Fruit fly (Drosophila melanogaster) whole organism, embryonic: ENCODE measurements around the gene clumsy.

Experiments
- Ada2b ChIP-seq: fragments of 200-800 bp; sonication (Bioruptor generic); IDR thresholded peaks from 2 replicates; pipeline ENCODE4 v1.3.6; 2022; ENCODE audit warnings: missing biosample characterization, missing genetic modification characterization
- Atf6 ChIP-seq: fragments of 200-800 bp; sonication (Bioruptor generic); IDR thresholded peaks from 2 replicates; pipeline ENCODE4 v1.3.6; 2022; ENCODE audit warnings: missing biosample characterization, missing genetic modification characterization
- Awh ChIP-seq: fragments of 200-800 bp; sonication (Bioruptor generic); IDR thresholded peaks from 2 replicates; pipeline ENCODE4, ENCODE4 v1.3.6; 2022; ENCODE audit warnings: missing biosample characterization, missing genetic modification characterization
- BEAF-32 ChIP-seq: fragments of 200-800 bp; sonication (Bioruptor generic); optimal IDR thresholded peaks from 3 replicates; lab custom pipeline; 2017; ENCODE audit warnings: missing biosample characterization, missing genetic modification characterization, mild to moderate bottlenecking, moderate library complexity, missing genetic modification reagents
- CG1024 ChIP-seq: fragments of 200-800 bp; sonication (Bioruptor generic); IDR thresholded peaks from 2 replicates; pipeline ENCODE4 v1.3.6; 2022; ENCODE audit warnings: missing biosample characterization, missing genetic modification characterization
- CG10267 ChIP-seq: fragments of 200-800 bp; sonication (Bioruptor generic); optimal IDR thresholded peaks from 2 replicates; lab custom pipeline; 2018; ENCODE audit warnings: missing biosample characterization, mild to moderate bottlenecking, missing genetic modification characterization, moderate library complexity
- CG11085 ChIP-seq: fragments of 200-800 bp; sonication (Bioruptor generic); IDR thresholded peaks from 2 replicates; pipeline ENCODE4 v1.3.6; 2022; ENCODE audit warnings: missing biosample characterization, missing genetic modification characterization
- CG11398 ChIP-seq: fragments of 200-800 bp; sonication (Bioruptor generic); optimal IDR thresholded peaks from 2 replicates; lab custom pipeline; 2016; ENCODE audit warnings: missing biosample characterization, missing genetic modification characterization
- CG12391 ChIP-seq: fragments of 200-800 bp; sonication (Bioruptor generic); optimal IDR thresholded peaks from 3 replicates; lab custom pipeline; 2018; ENCODE audit warnings: missing biosample characterization, mild to moderate bottlenecking, missing genetic modification characterization, moderate library complexity
- CG14050 ChIP-seq: fragments of 200-800 bp; sonication (Bioruptor generic); IDR thresholded peaks from 3 replicates; pipeline ENCODE4 v1.3.6; 2022; ENCODE audit warnings: missing biosample characterization, missing genetic modification characterization
- CG16779 ChIP-seq: fragments of 200-800 bp; sonication (Bioruptor generic); IDR thresholded peaks from 2 replicates; pipeline ENCODE4 v1.3.6; 2022; ENCODE audit warnings: missing biosample characterization, missing genetic modification characterization
- CG30431 ChIP-seq: fragments of 200-800 bp; sonication (Bioruptor generic); optimal IDR thresholded peaks from 2 replicates; lab custom pipeline; 2017; ENCODE audit warnings: missing biosample characterization, missing genetic modification characterization
- CG6683 ChIP-seq: fragments of 200-800 bp; sonication (Bioruptor generic); optimal IDR thresholded peaks from 2 replicates; lab custom pipeline; 2017; ENCODE audit warnings: missing biosample characterization, mild to moderate bottlenecking, missing genetic modification characterization, missing genetic modification reagents
- CG7271 ChIP-seq: fragments of 200-800 bp; sonication (Bioruptor generic); optimal IDR thresholded peaks from 2 replicates; lab custom pipeline; 2018; ENCODE audit warnings: missing biosample characterization, mild to moderate bottlenecking, missing genetic modification characterization, moderate library complexity
- CG7963 ChIP-seq: fragments of 200-800 bp; sonication (Bioruptor generic); IDR thresholded peaks from 3 replicates; pipeline ENCODE4 v1.3.6; 2022; ENCODE audit warnings: missing biosample characterization, missing genetic modification characterization; ENCODE audit not compliant: partially characterized antibody
- ERR ChIP-seq: fragments of 200-800 bp; sonication (Bioruptor generic); optimal IDR thresholded peaks from 2 replicates; lab custom pipeline; 2016; ENCODE audit warnings: missing biosample characterization, missing genetic modification characterization
- H15 ChIP-seq: fragments of 200-800 bp; sonication (Bioruptor generic); IDR thresholded peaks from 3 replicates; pipeline ENCODE4 v1.3.6; 2022; ENCODE audit warnings: missing biosample characterization, missing genetic modification characterization
- MESR4 ChIP-seq: fragments of 200-800 bp; sonication (Bioruptor generic); optimal IDR thresholded peaks from 2 replicates; lab custom pipeline; 2018; ENCODE audit warnings: missing biosample characterization, mild to moderate bottlenecking, missing genetic modification characterization, moderate library complexity
- MTF-1 ChIP-seq: fragments of 200-800 bp; sonication (Bioruptor generic); optimal IDR thresholded peaks from 2 replicates; lab custom pipeline; 2018; ENCODE audit warnings: missing biosample characterization, mild to moderate bottlenecking, missing genetic modification characterization, borderline replicate concordance
- Meics ChIP-seq: fragments of 200-800 bp; sonication (Bioruptor generic); optimal IDR thresholded peaks from 2 replicates; lab custom pipeline; 2017; ENCODE audit warnings: missing biosample characterization, mild to moderate bottlenecking, missing genetic modification characterization
- Pdp1 ChIP-seq, 2 experiments: fragments of 200-800 bp; sonication (Bioruptor generic); optimal IDR thresholded peaks; 3 replicates each; lab custom pipeline; 2016; ENCODE audit warnings: missing biosample characterization in 2 of 2, missing genetic modification characterization in 2 of 2, mild to moderate bottlenecking in 1 of 2, moderate library complexity in 1 of 2
- Poxn ChIP-seq: fragments of 200-800 bp; sonication (Bioruptor generic); IDR thresholded peaks from 2 replicates; pipeline ENCODE4 v1.3.6; 2022; ENCODE audit warnings: missing biosample characterization, missing genetic modification characterization
- Sin3A ChIP-seq: fragments of >200 bp; optimal IDR thresholded peaks from 2 replicates; lab custom pipeline; 2018
- Stat92E ChIP-seq, 3 experiments: fragments of >200 bp in 2 of 3; fragments of 200-800 bp in 1 of 3; sonication (Bioruptor generic) in 1 of 3; optimal IDR thresholded peaks; 2 replicates each; lab custom pipeline; 2017 to 2019; ENCODE audit warnings: missing biosample characterization in 3 of 3, missing genetic modification characterization in 3 of 3, mild to moderate bottlenecking in 1 of 3, moderate library complexity in 1 of 3
- Tbp ChIP-seq: fragments of >200 bp; optimal IDR thresholded peaks from 2 replicates; lab custom pipeline; 2018; ENCODE audit warnings: missing biosample characterization, missing genetic modification characterization
- Xbp1 ChIP-seq: fragments of 200-800 bp; sonication (Bioruptor generic); optimal IDR thresholded peaks from 3 replicates; lab custom pipeline; 2016; ENCODE audit warnings: missing biosample characterization, mild to moderate bottlenecking, missing genetic modification characterization
- YL-1 ChIP-seq: fragments of 200-800 bp; sonication (Bioruptor generic); optimal IDR thresholded peaks from 3 replicates; lab custom pipeline; 2017; ENCODE audit warnings: missing biosample characterization, mild to moderate bottlenecking, missing genetic modification characterization
- ase ChIP-seq: fragments of 200-800 bp; sonication (Bioruptor generic); IDR thresholded peaks from 3 replicates; pipeline ENCODE4 v1.3.6; 2022; ENCODE audit warnings: missing biosample characterization, missing genetic modification characterization
- ash1 ChIP-seq: fragments of 200-800 bp; sonication (Bioruptor generic); optimal IDR thresholded peaks from 2 replicates; lab custom pipeline; 2018; ENCODE audit warnings: missing biosample characterization, mild to moderate bottlenecking, missing genetic modification characterization
- bab2 ChIP-seq: fragments of 200-800 bp; sonication (Bioruptor generic); optimal IDR thresholded peaks from 2 replicates; lab custom pipeline; 2016; ENCODE audit warnings: missing biosample characterization, missing genetic modification characterization
- br ChIP-seq: fragments of >200 bp; optimal IDR thresholded peaks from 2 replicates; lab custom pipeline; 2017
- chm ChIP-seq: fragments of 200-800 bp; sonication (Bioruptor generic); IDR thresholded peaks from 2 replicates; pipeline ENCODE4 v1.3.6; 2022; ENCODE audit warnings: missing biosample characterization, missing genetic modification characterization
- crc ChIP-seq: fragments of 200-800 bp; sonication (Bioruptor generic); optimal IDR thresholded peaks from 2 replicates; lab custom pipeline; 2016; ENCODE audit warnings: missing biosample characterization, missing genetic modification characterization
- cwo ChIP-seq: fragments of 200-800 bp; sonication (Bioruptor generic); optimal IDR thresholded peaks from 3 replicates; lab custom pipeline; 2017; ENCODE audit warnings: missing biosample characterization, missing genetic modification characterization, mild to moderate bottlenecking, moderate library complexity, missing genetic modification reagents
- emc ChIP-seq: fragments of 200-800 bp; sonication (Bioruptor generic); optimal IDR thresholded peaks from 2 replicates; lab custom pipeline; 2016; ENCODE audit warnings: missing biosample characterization, missing genetic modification characterization
- fd3F ChIP-seq: fragments of 200-800 bp; sonication (Bioruptor generic); optimal IDR thresholded peaks from 2 replicates; lab custom pipeline; 2018; ENCODE audit warnings: missing biosample characterization, mild to moderate bottlenecking, missing genetic modification characterization, moderate library complexity
- gfzf ChIP-seq: fragments of 200-800 bp; sonication (Bioruptor generic); optimal IDR thresholded peaks from 2 replicates; lab custom pipeline; 2016; ENCODE audit warnings: missing biosample characterization, mild to moderate bottlenecking, missing genetic modification characterization, moderate library complexity
- gt ChIP-seq: fragments of 200-800 bp; sonication (Bioruptor generic); IDR thresholded peaks from 2 replicates; pipeline ENCODE4 v1.3.6; 2022; ENCODE audit warnings: missing biosample characterization, missing genetic modification characterization
- ham ChIP-seq: fragments of 200-800 bp; sonication (Bioruptor generic); IDR thresholded peaks from 2 replicates; pipeline ENCODE4 v1.3.6; 2022; ENCODE audit warnings: missing biosample characterization, missing genetic modification characterization
- kah ChIP-seq: fragments of 200-800 bp; sonication (Bioruptor generic); optimal IDR thresholded peaks from 2 replicates; lab custom pipeline; 2018; ENCODE audit warnings: missing biosample characterization, mild to moderate bottlenecking, missing genetic modification characterization
- knrl ChIP-seq: fragments of 200-800 bp; sonication (Bioruptor generic); IDR thresholded peaks from 3 replicates; pipeline ENCODE4 v1.3.6; 2022; ENCODE audit warnings: missing biosample characterization, missing genetic modification characterization; ENCODE audit not compliant: partially characterized antibody
- nom ChIP-seq: fragments of 200-800 bp; sonication (Bioruptor generic); optimal IDR thresholded peaks from 2 replicates; lab custom pipeline; 2017; ENCODE audit warnings: missing biosample characterization, missing genetic modification characterization, mild to moderate bottlenecking, moderate library complexity, missing genetic modification reagents
- p53 ChIP-seq: fragments of 200-800 bp; sonication (Bioruptor generic); optimal IDR thresholded peaks from 2 replicates; lab custom pipeline; 2016; ENCODE audit warnings: missing biosample characterization, missing genetic modification characterization
- sd ChIP-seq: fragments of 200-800 bp; sonication (Bioruptor generic); optimal IDR thresholded peaks from 3 replicates; lab custom pipeline; 2018; ENCODE audit warnings: missing biosample characterization, mild to moderate bottlenecking, missing genetic modification characterization, moderate library complexity
- shn ChIP-seq: fragments of 200-800 bp; sonication (Bioruptor generic); optimal IDR thresholded peaks from 3 replicates; lab custom pipeline; 2016; ENCODE audit warnings: missing biosample characterization, missing genetic modification characterization
- slou ChIP-seq: fragments of 200-800 bp; sonication (Bioruptor generic); optimal IDR thresholded peaks from 3 replicates; lab custom pipeline; 2016; ENCODE audit warnings: missing biosample characterization, missing genetic modification characterization
- so ChIP-seq: fragments of 200-800 bp; sonication (Bioruptor generic); IDR thresholded peaks from 3 replicates; pipeline ENCODE4 v1.3.6; 2022; ENCODE audit warnings: missing biosample characterization, missing genetic modification characterization
- tin ChIP-seq: fragments of 200-800 bp; sonication (Bioruptor generic); optimal IDR thresholded peaks from 3 replicates; lab custom pipeline; 2016; ENCODE audit warnings: missing biosample characterization, missing genetic modification characterization
- tna ChIP-seq: fragments of 200-800 bp; sonication (Bioruptor generic); IDR thresholded peaks from 2 replicates; pipeline ENCODE4 v1.3.6; 2022; ENCODE audit warnings: missing biosample characterization, missing genetic modification characterization; ENCODE audit not compliant: partially characterized antibody
- ttk ChIP-seq: fragments of 200-800 bp; sonication (Bioruptor generic); IDR thresholded peaks from 2 replicates; pipeline ENCODE4 v2.1.2; 2022; ENCODE audit warnings: missing biosample characterization, missing genetic modification characterization
- zfh2 ChIP-seq: fragments of 200-800 bp; sonication (Bioruptor generic); optimal IDR thresholded peaks from 2 replicates; lab custom pipeline; 2016; ENCODE audit warnings: missing biosample characterization, missing genetic modification characterization

clumsy gene

dm6 chr2L:21221114-21221578 is 14.9 kb downstream of the clumsy start, which contains the start of gene CG8677 (continued):
- TF ChIP-seq CG16779 (GFP tag; lab: Robert Waterston, UW) (no peak), Ada2b (GFP tag; lab: Robert Waterston, UW) (no peak), CG7271 (tag; lab: Kevin White, UChicago) (no peak), CG12391 (tag; lab: Kevin White, UChicago) (peak; percentile 51), fd3F (GFP tag; lab: Kevin White, UChicago) (no peak), br (lab: Kevin White, UChicago) (no peak), shn (GFP tag; lab: Kevin White, UChicago) (no peak), kah (GFP tag; lab: Kevin White, UChicago) (no peak), CG11085 (no peak), gt (GFP tag; lab: Robert Waterston, UW) (no peak), CG10267 (tag; lab: Kevin White, UChicago) (no peak), Poxn (GFP tag; lab: Robert Waterston, UW) (no peak), tna (0 out of 2 replicates have a peak, but pooled peaks have one; percentile 19), tin (no peak), slou (GFP tag; lab: Kevin White, UChicago) (no peak), CG14050 (GFP tag; lab: Robert Waterston, UW) (no peak), zfh2 (GFP tag; lab: Kevin White, UChicago) (no peak), nom (no peak), cwo (no peak), MESR4 (GFP tag; lab: Kevin White, UChicago) (peak; percentile 93), crc (GFP tag; lab: Kevin White, UChicago) (no peak), Pdp1 (GFP tag; optimal IDR thresholded peaks at IDR 0.05; lab: Kevin White, UChicago) (no peak), Sin3A (lab: Kevin White, UChicago) (peak; percentile 54), ham (GFP tag; lab: Robert Waterston, UW) (no peak), ase (GFP tag; lab: Robert Waterston, UW) (no peak), Xbp1 (GFP tag; lab: Kevin White, UChicago) (no peak), MTF-1 (GFP tag; lab: Kevin White, UChicago) (no peak), CG11398 (no peak), ttk (GFP tag; lab: Robert Waterston, UW) (no peak), gfzf (peak; percentile 92), ERR (GFP tag; lab: Kevin White, UChicago) (no peak), CG1024 (GFP tag; lab: Robert Waterston, UW) (no peak), Awh (GFP tag; lab: Robert Waterston, UW) (no peak), CG7963 (GFP tag; lab: Robert Waterston, UW) (no peak), p53 (GFP tag; lab: Kevin White, UChicago) (peak; percentile 11), sd (tag; lab: Kevin White, UChicago) (no peak), knrl (peak; percentile 17; the same call in 1 of the 3 replicates), YL-1 (GFP tag; lab: Kevin White, UChicago) (peak; percentile 69), H15 (GFP tag; lab: Robert Waterston, UW) (no peak), ash1 (no peak), Stat92E (GFP tag; optimal IDR thresholded peaks at IDR 0.05; lab: Kevin White, UChicago) (peak in 1 of 3 experiments; percentile 34), CG6683 (GFP tag; lab: Kevin White, UChicago) (no peak), Tbp (GFP tag; lab: Kevin White, UChicago) (no peak), BEAF-32 (GFP tag; lab: Kevin White, UChicago) (peak; percentile 48), Meics (GFP tag; lab: Kevin White, UChicago) (no peak), chm (GFP tag; lab: Robert Waterston, UW) (0 out of 2 replicates have a peak, but pooled peaks have one; percentile 39), Atf6 (GFP tag; lab: Robert Waterston, UW) (no peak), so (GFP tag; lab: Robert Waterston, UW) (no peak), CG30431 (GFP tag; lab: Kevin White, UChicago) (no peak), emc (GFP tag; lab: Kevin White, UChicago) (no peak), bab2 (GFP tag; lab: Kevin White, UChicago) (no peak)
